Worm (Caenorhabditis elegans) whole organism, early embryonic: ENCODE data around the gene ins-5.

Experiments used
- B0310.2 ChIP-seq: sonication (generic microtip); optimal IDR thresholded peaks from 2 replicates; lab custom pipeline; 2016; ENCODE audit warnings: mild to moderate bottlenecking, missing genetic modification characterization, missing compliant biosample characterization
- F13C5.2 ChIP-seq: sonication (generic microtip); optimal IDR thresholded peaks from 2 replicates; lab custom pipeline; 2017; ENCODE audit warnings: mild to moderate bottlenecking, missing genetic modification characterization, inconsistent platforms, missing compliant biosample characterization
- aly-1 ChIP-seq: sonication (generic microtip); optimal IDR thresholded peaks from 2 replicates; lab custom pipeline; 2016; ENCODE audit warnings: missing genetic modification characterization, missing compliant biosample characterization
- ama-1 ChIP-seq: fragments of 150-350 bp; optimal IDR thresholded peaks from 2 replicates; lab custom pipeline; 2014
- ceh-36 ChIP-seq: sonication (generic microtip); optimal IDR thresholded peaks from 2 replicates; lab custom pipeline; 2016; ENCODE audit warnings: missing genetic modification characterization, inconsistent platforms, missing compliant biosample characterization
- ets-7 ChIP-seq: sonication (generic microtip); optimal IDR thresholded peaks from 2 replicates; lab custom pipeline; 2016; ENCODE audit warnings: missing genotype, missing genetic modification characterization, missing compliant biosample characterization
- flt-1 ChIP-seq: fragments of 200-800 bp; sonication (Bioruptor generic); IDR thresholded peaks from 2 replicates; pipeline ENCODE4 v1.3.6; 2022; ENCODE audit warnings: missing genetic modification characterization, missing compliant biosample characterization
- hmg-4 ChIP-seq: fragments of 200-800 bp; sonication (Bioruptor generic); optimal IDR thresholded peaks from 2 replicates; lab custom pipeline; 2018; ENCODE audit warnings: mild to moderate bottlenecking, missing genetic modification characterization, missing compliant biosample characterization
- sea-1 ChIP-seq: fragments of 200-800 bp; sonication (Bioruptor generic); conservative IDR thresholded peaks from 2 replicates; pipeline ENCODE4 v1.3.6; 2022; ENCODE audit warnings: missing genetic modification characterization, missing compliant biosample characterization
- tbx-11 ChIP-seq: fragments of 200-800 bp; sonication (Bioruptor generic); IDR thresholded peaks from 2 replicates; pipeline ENCODE4 v1.3.6; 2022; ENCODE audit warnings: missing genetic modification characterization, missing compliant biosample characterization
- tbx-37 ChIP-seq: fragments of 200-800 bp; sonication (Bioruptor generic); conservative IDR thresholded peaks from 2 replicates; pipeline ENCODE4 v1.3.6; 2022; ENCODE audit warnings: missing genetic modification reagents, missing genetic modification characterization, missing compliant biosample characterization
- tra-4 ChIP-seq: sonication (generic microtip); optimal IDR thresholded peaks from 2 replicates; lab custom pipeline; 2017; ENCODE audit warnings: missing genetic modification characterization, missing compliant biosample characterization

- TF ChIP-seq aly-1 (tag; lab: Kevin White, UChicago) (no peak), ama-1 (lab: Kevin White, UChicago) (no peak), ceh-36 (no peak), ets-7 (no peak), tbx-37 (GFP tag; lab: Robert Waterston, UW) (no peak), tbx-11 (GFP tag; lab: Robert Waterston, UW) (no peak), tra-4 (tag; lab: Kevin White, UChicago) (no peak), B0310.2 (tag; lab: Kevin White, UChicago) (no peak), flt-1 (GFP tag; lab: Robert Waterston, UW) (no peak), F13C5.2 (tag; lab: Kevin White, UChicago) (no peak), sea-1 (GFP tag; lab: Robert Waterston, UW) (no peak), hmg-4 (GFP tag; lab: Kevin White, UChicago) (no peak)
Measured at ce11 chrII:6031106-6031505, 33.7 kb downstream of the ins-5 start, which contains the start of gene frpr-16.
